Worm (Caenorhabditis elegans): ENCODE data around the gene Y7A5A.7.

DNA sequence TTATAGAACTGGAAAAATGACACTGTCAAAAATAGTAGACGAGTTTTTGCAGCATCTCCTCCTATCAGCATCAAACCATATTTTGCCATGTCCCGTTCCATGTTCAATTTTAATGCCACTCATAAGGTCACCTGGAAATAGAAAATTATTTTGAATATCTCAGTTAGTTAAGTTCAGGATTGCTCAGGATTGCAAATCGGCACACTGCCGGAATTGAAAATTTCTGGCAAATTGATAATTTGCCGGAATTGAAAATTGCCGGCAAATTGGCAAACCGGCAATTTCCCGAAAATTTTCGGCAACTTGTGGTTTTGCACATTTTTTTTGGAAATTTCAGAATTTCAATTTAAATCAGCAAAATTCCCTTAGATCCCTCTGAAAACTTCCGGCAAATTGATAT is 17.2 kb downstream of the Y7A5A.7 start, which contains the start of gene Y7A5A.5:
- TF ChIP-seq gmeb-2 (tag; optimal IDR thresholded peaks at IDR 0.05) (no peak), nhr-11 (tag; optimal IDR thresholded peaks at IDR 0.05) (no peak), ama-1 (optimal IDR thresholded peaks at IDR 0.05) (no peak), odd-2 (tag; optimal IDR thresholded peaks at IDR 0.05) (no peak), zip-5 (tag; optimal IDR thresholded peaks at IDR 0.05) (no peak), unc-86 (tag; optimal IDR thresholded peaks at IDR 0.05) (no peak), tbx-2 (tag; optimal IDR thresholded peaks at IDR 0.05) (no peak), pha-4 (tag; optimal IDR thresholded peaks at IDR 0.05) (no peak), lin-11 (tag; optimal IDR thresholded peaks at IDR 0.05) (no peak)

Data from whole organism, late embryonic.